Fruit fly (Drosophila melanogaster): ENCODE results near the gene CG46448.

CG46448 gene

DNA sequence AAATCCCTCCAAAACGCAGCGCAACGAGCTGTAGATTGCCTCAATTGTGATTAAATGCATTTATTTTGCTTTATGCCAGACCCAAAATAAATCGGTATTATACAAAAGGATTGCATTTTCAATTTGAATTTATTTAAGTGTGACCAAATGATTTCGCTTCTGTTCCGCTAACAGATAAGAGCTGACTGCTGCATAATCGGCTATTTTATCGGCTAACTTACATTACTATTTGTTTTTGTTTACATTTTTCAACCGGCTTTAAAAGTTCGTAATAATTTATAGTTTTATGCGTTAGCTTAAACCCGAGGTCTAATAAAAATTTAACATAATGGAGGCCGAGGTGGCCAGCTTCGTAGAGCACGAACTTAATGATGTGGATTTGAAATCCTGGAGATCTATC is 8.5 kb upstream of the CG46448 start, which contains the start of gene PIG-Wa (continued):
- TF ChIP-seq stwl (tag; optimal IDR thresholded peaks at IDR 0.05): peak; percentile 94
- no peak for TF ChIP-seq CG1832 (GFP tag; optimal IDR thresholded peaks at IDR 0.05)
- peak; percentile 98 for TF ChIP-seq CG18011 (GFP tag; optimal IDR thresholded peaks at IDR 0.05)
- no peak for TF ChIP-seq HLH4C (GFP tag; IDR thresholded peaks at IDR 0.05; ENCODE audit: partially characterized antibody)
- TF ChIP-seq CG32767 (GFP tag; IDR thresholded peaks at IDR 0.05): no peak
- no peak for TF ChIP-seq Abd-B (GFP tag; optimal IDR thresholded peaks at IDR 0.05)
- TF ChIP-seq CG13287 (GFP tag; IDR thresholded peaks at IDR 0.05; ENCODE audit: partially characterized antibody): peak; percentile 62
- TF ChIP-seq chm (GFP tag; IDR thresholded peaks at IDR 0.05): no peak
- TF ChIP-seq ewg (GFP tag; optimal IDR thresholded peaks at IDR 0.05): no peak

dm6 chr2L:2385692-2386091 is 5.8 kb upstream of the CG46448 start, which contains the start of gene CG3557:
Gene CG3557 (minus strand): TSS chr2L:2385792.
- TF ChIP-seq CG10654 (GFP tag; optimal IDR thresholded peaks at IDR 0.05) (no peak), CG11560 (tag; IDR thresholded peaks at IDR 0.05) (no peak), slp2 (GFP tag; optimal IDR thresholded peaks at IDR 0.05) (no peak), org-1 (GFP tag; optimal IDR thresholded peaks at IDR 0.05) (no peak), CG6854 (GFP tag; optimal IDR thresholded peaks at IDR 0.05) (no peak), CG2875 (GFP tag; optimal IDR thresholded peaks at IDR 0.05) (no peak), Eip74EF (GFP tag; optimal IDR thresholded peaks at IDR 0.05) (no peak), tin (GFP tag; optimal IDR thresholded peaks at IDR 0.05) (no peak), CG1792 (GFP tag; optimal IDR thresholded peaks at IDR 0.05) (no peak), ERR (GFP tag; optimal IDR thresholded peaks at IDR 0.05) (no peak), CG11504 (tag; optimal IDR thresholded peaks at IDR 0.05) (no peak), phol (tag; optimal IDR thresholded peaks at IDR 0.05) (no peak), CHES-1-like (GFP tag; optimal IDR thresholded peaks at IDR 0.05) (no peak), CG4424 (GFP tag; optimal IDR thresholded peaks at IDR 0.05) (no peak), zen2 (GFP tag; IDR thresholded peaks at IDR 0.05; ENCODE audit: partially characterized antibody) (no peak), Pdp1 (GFP tag; optimal IDR thresholded peaks at IDR 0.05) (no peak)

DNA sequence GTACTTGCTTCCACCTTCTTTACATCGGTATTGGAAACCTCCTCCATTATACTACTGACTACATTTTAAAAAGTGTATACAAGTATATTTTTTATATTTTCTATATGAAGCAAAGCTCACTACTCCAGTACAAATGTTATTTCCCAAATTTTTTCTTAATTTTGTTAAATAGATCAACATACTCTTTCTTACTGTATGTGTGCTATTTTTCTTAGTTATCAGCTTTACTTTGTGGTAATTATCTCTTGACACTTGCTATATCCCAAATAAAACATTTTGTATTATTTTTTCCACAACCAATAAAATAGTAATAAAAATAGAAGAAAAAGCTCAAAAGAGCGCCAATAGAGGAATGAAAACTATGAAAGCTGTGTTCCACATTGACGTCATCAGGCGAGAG is 871 bp upstream of the CG46448 start, which contains the start of gene CG43750:
Gene CG43750, minus strand, starts transcription at position 101 of the 400 bp plus-strand sequence.
- TF ChIP-seq CG16813 (GFP tag; IDR thresholded peaks at IDR 0.05; ENCODE audit: partially characterized antibody) (no peak), Stat92E (GFP tag; optimal IDR thresholded peaks at IDR 0.05) (no peak), Fer2 (tag; optimal IDR thresholded peaks at IDR 0.05) (no peak), vnd (GFP tag; IDR thresholded peaks at IDR 0.05; ENCODE audit: partially characterized antibody) (no peak), CG9437 (GFP tag; optimal IDR thresholded peaks at IDR 0.05) (no peak), NC2β (GFP tag; optimal IDR thresholded peaks at IDR 0.05) (no peak), CG5953 (GFP tag; IDR thresholded peaks at IDR 0.05) (no peak), pita (GFP tag; optimal IDR thresholded peaks at IDR 0.05) (no peak)

dm6 chr2L:2394872-2395271 is 3.4 kb downstream of the CG46448 start:
- TF ChIP-seq dmrt99B (tag; optimal IDR thresholded peaks at IDR 0.05): peak; percentile 38
- TF ChIP-seq Ssrp (tag; optimal IDR thresholded peaks at IDR 0.05): no peak
- TF ChIP-seq Fer1 (GFP tag; optimal IDR thresholded peaks at IDR 0.05): peak; percentile 18
- TF ChIP-seq dm (GFP tag; optimal IDR thresholded peaks at IDR 0.05): no peak
- TF ChIP-seq CG17829 (tag; optimal IDR thresholded peaks at IDR 0.05): no peak
- TF ChIP-seq tx (GFP tag; optimal IDR thresholded peaks at IDR 0.05): no peak
- TF ChIP-seq Lpt (GFP tag; optimal IDR thresholded peaks at IDR 0.05): no peak
- TF ChIP-seq ems (GFP tag; optimal IDR thresholded peaks at IDR 0.05): no peak
- no peak for TF ChIP-seq Dad (GFP tag; optimal IDR thresholded peaks at IDR 0.05)
- no peak for TF ChIP-seq scrt (GFP tag; optimal IDR thresholded peaks at IDR 0.05)
- TF ChIP-seq BEAF-32 (GFP tag; optimal IDR thresholded peaks at IDR 0.05): no peak
- TF ChIP-seq Hr51 (GFP tag; optimal IDR thresholded peaks at IDR 0.05): peak in 1 of 2 experiments; percentile 6
- no peak for TF ChIP-seq HLHmδ (GFP tag; optimal IDR thresholded peaks at IDR 0.05)
- no peak for TF ChIP-seq Meics (GFP tag; optimal IDR thresholded peaks at IDR 0.05)

Data from whole organism, embryonic.